Fruit fly (Drosophila melanogaster): ENCODE results near the gene CG11050.

CG11050 gene

dm6 chr2L:6561463-6562357, 49.1 kb upstream of the CG11050 start, which contains the start of the genes Trmt6 and Ent2 (continued):
- TF ChIP-seq Hr78 (GFP tag; optimal IDR thresholded peaks at IDR 0.05) (peak in 1 of 2 experiments; percentile 80), Atf6 (GFP tag; IDR thresholded peaks at IDR 0.05) (peak; percentile 95), Doc3 (GFP tag; IDR thresholded peaks at IDR 0.05; ENCODE audit: partially characterized antibody) (no peak), CG2678 (tag; optimal IDR thresholded peaks at IDR 0.05) (peak; percentile 96), dm (GFP tag; optimal IDR thresholded peaks at IDR 0.05) (peak; percentile 91), Med (GFP tag) (peak; percentile 100), toy (GFP tag; IDR thresholded peaks at IDR 0.05) (peak; percentile 95), CG17802 (tag; optimal IDR thresholded peaks at IDR 0.05) (peak; percentile 84), sens-2 (GFP tag; IDR thresholded peaks at IDR 0.05) (peak; percentile 92), lmd (GFP tag; IDR thresholded peaks at IDR 0.05) (peak; percentile 99), Pdp1 (GFP tag; optimal IDR thresholded peaks at IDR 0.05) (peak; percentile 96 to 97), CG30020 (tag; optimal IDR thresholded peaks at IDR 0.05) (peak; percentile 55), Oli (tag; optimal IDR thresholded peaks at IDR 0.05) (peak; percentile 95), br (optimal IDR thresholded peaks at IDR 0.05) (no peak), CG5245 (GFP tag; optimal IDR thresholded peaks at IDR 0.05) (peak; percentile 96), Lhr (GFP tag; optimal IDR thresholded peaks at IDR 0.05) (peak; percentile 71), CG12744 (GFP tag; optimal IDR thresholded peaks at IDR 0.05) (peak; percentile 91), hbn (GFP tag; IDR thresholded peaks at IDR 0.05; ENCODE audit: partially characterized antibody) (no peak), CG15269 (tag; optimal IDR thresholded peaks at IDR 0.05) (peak; percentile 95), CG43689 (GFP tag; IDR thresholded peaks at IDR 0.05) (peak; percentile 89), lola (GFP tag; optimal IDR thresholded peaks at IDR 0.05) (peak in 1 of 3 experiments; percentile 87), chn (GFP tag; optimal IDR thresholded peaks at IDR 0.05) (peak; percentile 97), Blimp-1 (GFP tag; optimal IDR thresholded peaks at IDR 0.05) (peak; percentile 87), CG31441 (GFP tag; IDR thresholded peaks at IDR 0.05) (peak; percentile 91), dpn (GFP tag; optimal IDR thresholded peaks at IDR 0.05) (peak; percentile 98), tgo (GFP tag; IDR thresholded peaks at IDR 0.05) (peak; percentile 97), Ets65A (GFP tag) (peak; percentile 100), CG10209 (GFP tag; optimal IDR thresholded peaks at IDR 0.05) (peak; percentile 95), zen2 (GFP tag; IDR thresholded peaks at IDR 0.05; ENCODE audit: partially characterized antibody) (no peak), CG6175 (GFP tag; IDR thresholded peaks at IDR 0.05) (peak; percentile 96), CG1832 (GFP tag; optimal IDR thresholded peaks at IDR 0.05) (no peak), bsh (GFP tag; optimal IDR thresholded peaks at IDR 0.05) (peak; percentile 79 to 96), fu2 (GFP tag; optimal IDR thresholded peaks at IDR 0.05) (peak; percentile 97), CG7745 (tag; optimal IDR thresholded peaks at IDR 0.05) (no peak), Ptx1 (GFP tag; IDR thresholded peaks at IDR 0.05) (peak; percentile 99), CG34422 (GFP tag; IDR thresholded peaks at IDR 0.05) (peak; percentile 98), CG17385 (GFP tag; optimal IDR thresholded peaks at IDR 0.05) (peak; percentile 96), gce (GFP tag; IDR thresholded peaks at IDR 0.05) (peak; percentile 97), CG7556 (GFP tag; optimal IDR thresholded peaks at IDR 0.05) (peak; percentile 90), kni (GFP tag; optimal IDR thresholded peaks at IDR 0.05) (peak; percentile 78), MESR4 (GFP tag; optimal IDR thresholded peaks at IDR 0.05) (peak; percentile 47), CG31224 (GFP tag; IDR thresholded peaks at IDR 0.05) (peak; percentile 95), Xbp1 (GFP tag; optimal IDR thresholded peaks at IDR 0.05) (peak; percentile 98), cas (GFP tag; IDR thresholded peaks at IDR 0.05) (peak; percentile 94), CG9932 (GFP tag; IDR thresholded peaks at IDR 0.05) (peak; percentile 98), CG11456 (GFP tag; IDR thresholded peaks at IDR 0.05) (peak; percentile 99), Dad (GFP tag; optimal IDR thresholded peaks at IDR 0.05) (peak; percentile 92), gcm (GFP tag; optimal IDR thresholded peaks at IDR 0.05) (peak; percentile 75)

Data from whole organism, embryonic.